Fruit fly (Drosophila melanogaster): Measurements from ENCODE around the gene qless.

DNA sequence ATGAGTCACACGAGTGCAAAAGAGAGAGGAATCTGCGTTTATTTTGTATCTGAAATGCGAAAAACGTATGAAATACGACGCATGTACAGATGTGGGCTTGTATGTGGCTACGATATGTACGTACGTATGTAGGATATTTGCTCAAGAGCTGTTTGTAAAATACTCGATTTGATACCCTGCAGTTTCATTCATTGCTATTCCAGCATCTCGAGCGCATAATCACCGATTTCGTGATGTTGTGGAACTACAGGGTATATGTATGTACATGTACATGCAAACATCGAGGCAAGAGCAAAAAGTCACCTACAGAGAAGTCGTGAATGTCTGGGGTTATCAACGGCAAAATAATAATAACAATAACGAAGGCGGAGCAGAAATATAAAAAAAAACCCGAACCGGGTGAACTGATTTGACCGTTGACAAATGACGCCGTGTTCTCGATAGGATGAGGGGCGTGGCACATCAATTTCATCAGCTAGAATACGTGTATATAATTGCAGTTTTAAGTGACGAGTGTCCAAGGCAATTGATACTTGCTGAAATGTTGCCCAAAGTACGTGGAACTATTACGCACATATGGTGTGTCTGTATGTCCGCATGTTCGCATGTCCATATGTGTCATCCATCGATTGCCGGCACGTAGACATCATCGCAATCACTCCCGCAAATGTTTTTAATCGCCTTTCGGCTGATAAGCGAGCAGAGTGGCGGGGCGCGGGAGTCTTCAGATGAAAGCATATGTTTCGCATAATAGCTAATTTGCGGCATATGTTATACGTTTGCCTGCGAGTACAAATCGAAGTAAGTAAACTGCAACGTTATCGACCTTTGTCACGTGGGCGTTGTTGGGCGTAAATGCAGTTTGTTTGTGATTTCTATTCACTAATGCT, 28.2 kb downstream of the qless start:
- TF ChIP-seq dl (GFP tag; optimal IDR thresholded peaks at IDR 0.05; ENCODE audit: insufficient read depth in 1 of 2, partially characterized antibody in 2 of 2), result no peak
- TF ChIP-seq sage (GFP tag; optimal IDR thresholded peaks at IDR 0.05), result peak; percentile 3
- TF ChIP-seq pan (optimal IDR thresholded peaks at IDR 0.05), result no peak
- no peak for TF ChIP-seq Sp1 (GFP tag; optimal IDR thresholded peaks at IDR 0.05)
- peak; percentile 4 for TF ChIP-seq psq (GFP tag; optimal IDR thresholded peaks at IDR 0.05)
- TF ChIP-seq jim (GFP tag; optimal IDR thresholded peaks at IDR 0.05), result no peak
